Fruit fly (Drosophila melanogaster): Measurements from ENCODE around the gene CG6276.

DNA sequence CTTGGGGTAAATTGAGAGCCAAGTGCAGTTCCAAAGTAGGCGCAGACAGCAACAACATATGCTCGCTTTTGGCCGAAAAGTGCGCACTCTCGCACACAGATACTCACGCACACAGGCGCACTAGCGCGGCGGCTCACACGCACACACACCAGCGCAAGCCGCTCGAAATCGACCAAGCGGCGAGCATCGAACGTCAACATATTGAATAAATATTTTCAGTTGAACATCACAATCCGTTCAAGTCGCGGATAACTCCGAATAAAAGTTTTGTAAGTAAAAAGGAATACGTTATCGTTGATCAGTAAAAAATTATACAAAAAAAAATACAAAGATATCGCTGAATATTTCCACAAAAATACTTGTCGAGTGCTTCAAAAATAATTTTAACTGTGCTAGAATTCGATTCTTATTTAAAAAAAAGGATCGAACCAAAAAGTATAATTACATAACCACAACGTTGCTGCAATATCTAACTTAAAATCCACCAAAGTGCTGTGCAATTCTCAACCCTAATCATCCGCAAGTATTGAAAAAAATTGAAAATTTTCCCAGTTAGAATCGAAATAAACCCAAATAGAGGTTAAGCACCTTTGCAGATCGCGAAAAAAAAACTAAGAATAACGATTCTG, 38.4 kb downstream of the CG6276 start:
- TF ChIP-seq ttk (GFP tag; IDR thresholded peaks at IDR 0.05) (no peak), tx (GFP tag; optimal IDR thresholded peaks at IDR 0.05) (no peak), H2.0 (GFP tag; IDR thresholded peaks at IDR 0.05) (no peak), dimm (GFP tag; IDR thresholded peaks at IDR 0.05) (no peak), CG31365 (tag; optimal IDR thresholded peaks at IDR 0.05) (no peak)

Data from whole organism, embryonic.